Fruit fly (Drosophila melanogaster): ENCODE measurements around the gene LManVI.

Gene LManVI

dm6 chr2L:8787575-8787974 is 6.5 kb upstream of the LManVI start (continued):
- TF ChIP-seq CoRest (tag; optimal IDR thresholded peaks at IDR 0.05) (peak; percentile 28), mirr (GFP tag; optimal IDR thresholded peaks at IDR 0.05) (no peak), prd (optimal IDR thresholded peaks at IDR 0.05) (no peak), prd (GFP tag; IDR thresholded peaks at IDR 0.05) (peak; percentile 45; the same call in 1 of the 3 replicates), usp (GFP tag; optimal IDR thresholded peaks at IDR 0.05) (no peak), D (optimal IDR thresholded peaks at IDR 0.05) (no peak), D (GFP tag; optimal IDR thresholded peaks at IDR 0.05) (peak; percentile 47), CG10267 (tag; optimal IDR thresholded peaks at IDR 0.05) (peak; percentile 47), CG2875 (GFP tag; optimal IDR thresholded peaks at IDR 0.05) (peak; percentile 15), her (GFP tag; optimal IDR thresholded peaks at IDR 0.05) (no peak), E2f1 (GFP tag; IDR thresholded peaks at IDR 0.05) (no peak), gem (tag; optimal IDR thresholded peaks at IDR 0.05) (peak; percentile 59), CG2199 (GFP tag; IDR thresholded peaks at IDR 0.05) (no peak), CG8924 (tag; optimal IDR thresholded peaks at IDR 0.05) (peak; percentile 41), D19A (tag; optimal IDR thresholded peaks at IDR 0.05) (peak; percentile 24), lola (GFP tag; optimal IDR thresholded peaks at IDR 0.05) (peak in 1 of 3 experiments; percentile 47), CG8944 (GFP tag; optimal IDR thresholded peaks at IDR 0.05) (no peak), fd102C (GFP tag; optimal IDR thresholded peaks at IDR 0.05) (no peak), Dek (tag; optimal IDR thresholded peaks at IDR 0.05) (no peak), zfh1 (GFP tag; IDR thresholded peaks at IDR 0.05) (peak; percentile 66; the same call in 2 of the 3 replicates), Xrp1 (GFP tag; IDR thresholded peaks at IDR 0.05) (peak; percentile 46; the same call in 1 of the 2 replicates), Dip2 (GFP tag; IDR thresholded peaks at IDR 0.05) (no peak), CG7357 (GFP tag; IDR thresholded peaks at IDR 0.05) (no peak), hkb (optimal IDR thresholded peaks at IDR 0.05) (no peak), hkb (GFP tag; IDR thresholded peaks at IDR 0.05) (no peak), unpg (GFP tag; optimal IDR thresholded peaks at IDR 0.05) (peak; percentile 42), unc-4 (GFP tag; IDR thresholded peaks at IDR 0.05; ENCODE audit: partially characterized antibody) (no peak), fd96Cb (tag; optimal IDR thresholded peaks at IDR 0.05) (peak; percentile 31), NC2α (GFP tag; optimal IDR thresholded peaks at IDR 0.05) (no peak), Xbp1 (GFP tag; optimal IDR thresholded peaks at IDR 0.05) (peak; percentile 5), CG12391 (tag; optimal IDR thresholded peaks at IDR 0.05) (peak; percentile 30), Bgb (GFP tag; IDR thresholded peaks at IDR 0.05; ENCODE audit: partially characterized antibody) (no peak), CG4424 (GFP tag; optimal IDR thresholded peaks at IDR 0.05) (no peak), nmo (GFP tag; optimal IDR thresholded peaks at IDR 0.05) (peak; percentile 44), CG2678 (tag; optimal IDR thresholded peaks at IDR 0.05) (peak; percentile 33), CG17385 (GFP tag; optimal IDR thresholded peaks at IDR 0.05) (peak; percentile 7), CG10979 (tag; optimal IDR thresholded peaks at IDR 0.05) (peak; percentile 65), disco-r (GFP tag; optimal IDR thresholded peaks at IDR 0.05) (no peak), zf30C (GFP tag; optimal IDR thresholded peaks at IDR 0.05) (peak; percentile 52), sens (GFP tag) (peak; percentile 77), sisA (GFP tag; IDR thresholded peaks at IDR 0.05) (peak; percentile 37; the same call in 1 of the 2 replicates), phol (tag; optimal IDR thresholded peaks at IDR 0.05) (peak; percentile 46), CG14710 (tag; optimal IDR thresholded peaks at IDR 0.05) (peak; percentile 35), CG13775 (GFP tag; optimal IDR thresholded peaks at IDR 0.05) (peak; percentile 6), CG6689 (GFP tag; IDR thresholded peaks at IDR 0.05) (peak; percentile 25; the same call in 1 of the 2 replicates), Oli (tag; optimal IDR thresholded peaks at IDR 0.05) (peak; percentile 20), CG30431 (GFP tag; optimal IDR thresholded peaks at IDR 0.05) (no peak), vfl (GFP tag; optimal IDR thresholded peaks at IDR 0.05) (no peak), ATbp (GFP tag; optimal IDR thresholded peaks at IDR 0.05) (peak; percentile 7), dmrt99B (tag; optimal IDR thresholded peaks at IDR 0.05) (peak; percentile 43), slp2 (GFP tag; optimal IDR thresholded peaks at IDR 0.05) (no peak)

Data from whole organism, embryonic.